Worm (Caenorhabditis elegans) whole organism, mixed stage, embryonic: ENCODE data around the gene str-77.

Experiments
- lin-13 ChIP-seq: fragments of 150-350 bp; optimal IDR thresholded peaks from 2 replicates; lab custom pipeline; 2014; ENCODE audit warnings: missing biosample characterization, missing genetic modification characterization
- nhr-28 ChIP-seq: fragments of 150-350 bp; optimal IDR thresholded peaks from 2 replicates; lab custom pipeline; 2014; ENCODE audit warnings: missing biosample characterization, missing genetic modification characterization
- nhr-76 ChIP-seq: sonication (generic microtip); optimal IDR thresholded peaks from 2 replicates; lab custom pipeline; 2017; ENCODE audit warnings: missing biosample characterization, missing genetic modification characterization
- pha-4 ChIP-seq: fragments of 150-350 bp; optimal IDR thresholded peaks from 2 replicates; lab custom pipeline; 2018; ENCODE audit warnings: missing biosample characterization, missing genetic modification reagents, missing genetic modification characterization
- unc-62 ChIP-seq: fragments of 150-350 bp; optimal IDR thresholded peaks from 2 replicates; lab custom pipeline; 2014; ENCODE audit warnings: missing biosample characterization, missing genetic modification reagents, missing genetic modification characterization

DNA sequence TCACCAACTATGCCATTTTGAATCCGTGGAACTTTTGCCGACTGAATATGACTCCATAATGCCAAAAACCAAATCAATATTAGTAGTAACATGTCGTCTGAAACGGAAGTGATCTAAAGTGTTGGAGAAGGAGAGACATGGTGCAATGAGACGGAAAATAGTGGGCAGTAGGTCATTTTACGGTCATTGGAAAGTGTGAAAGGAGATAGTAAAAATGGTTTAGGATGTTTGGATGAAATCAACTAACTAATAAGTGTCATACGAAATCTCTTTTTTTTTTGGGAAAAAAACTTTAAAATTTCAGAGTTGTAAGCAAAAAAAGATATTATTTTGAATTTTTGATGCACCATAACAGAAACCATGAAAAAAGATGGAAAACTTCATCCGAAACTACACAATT, 21.1 kb downstream of the str-77 start, which contains the start of gene cutl-4:
- TF ChIP-seq pha-4 (tag; lab: Kevin White, UChicago), result no peak
- TF ChIP-seq unc-62 (GFP tag; lab: Kevin White, UChicago), result no peak
- TF ChIP-seq lin-13 (tag; lab: Kevin White, UChicago), result no peak
- TF ChIP-seq nhr-76 (tag; lab: Kevin White, UChicago), result no peak
- TF ChIP-seq nhr-28 (tag; lab: Kevin White, UChicago), result no peak
